Fruit fly (Drosophila melanogaster) S2 (cell line): ENCODE data around the gene Pif1A.

Experiments
- CG8478 ChIP-seq: fragments of >200 bp; optimal IDR thresholded peaks from 2 replicates; lab custom pipeline; 2018
- CTCF ChIP-seq, 2 experiments: fragments of >200 bp; optimal IDR thresholded peaks; 2 replicates each; lab custom pipeline; 2018

DNA sequence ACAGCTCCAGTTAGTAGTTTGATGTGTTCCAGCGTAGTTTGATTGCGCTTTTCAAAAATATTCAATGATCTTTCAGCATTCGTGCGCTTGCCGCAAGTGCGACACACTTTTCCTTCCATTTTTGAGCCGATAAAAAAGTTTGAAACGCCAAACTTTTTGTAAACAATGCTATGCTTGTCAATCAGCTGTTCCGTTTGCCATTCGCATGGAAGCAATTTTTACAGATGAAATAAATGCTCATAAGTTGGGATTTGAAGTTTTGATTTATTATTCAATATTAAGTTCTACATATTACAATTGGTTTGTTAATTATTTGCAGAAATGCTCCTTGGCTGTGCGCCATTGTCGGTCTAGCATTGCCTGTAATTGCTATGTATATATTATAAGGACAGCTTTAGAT, 71.4 kb downstream of the Pif1A start, which contains the start of gene ranshi:
- TF ChIP-seq CG8478 = no peak
- TF ChIP-seq CTCF (optimal IDR thresholded peaks at IDR 0.05; lab: Kevin White, UChicago) = no peak
